Fruit fly (Drosophila melanogaster) whole organism, embryonic: ENCODE data around the gene CG8774.

Experiments used
- Antp ChIP-seq: fragments of 200-800 bp; sonication (Bioruptor generic); optimal IDR thresholded peaks from 3 replicates; lab custom pipeline; 2016; ENCODE audit warnings: missing biosample characterization, missing genetic modification characterization
- Awh ChIP-seq: fragments of 200-800 bp; sonication (Bioruptor generic); IDR thresholded peaks from 2 replicates; pipeline ENCODE4, ENCODE4 v1.3.6; 2022; ENCODE audit warnings: missing biosample characterization, missing genetic modification characterization
- CG12155 ChIP-seq: fragments of 200-800 bp; sonication (Bioruptor generic); optimal IDR thresholded peaks from 3 replicates; lab custom pipeline; 2016; ENCODE audit warnings: missing biosample characterization, missing genetic modification characterization
- CG12942 ChIP-seq: fragments of 200-800 bp; sonication (Bioruptor generic); optimal IDR thresholded peaks from 3 replicates; lab custom pipeline; 2016; ENCODE audit warnings: missing biosample characterization, missing genetic modification characterization
- CG13123 ChIP-seq: fragments of 200-800 bp; sonication (Bioruptor generic); optimal IDR thresholded peaks from 2 replicates; lab custom pipeline; 2016; ENCODE audit warnings: missing biosample characterization, missing genetic modification characterization
- CG16863 ChIP-seq: fragments of 200-800 bp; sonication (Bioruptor generic); optimal IDR thresholded peaks from 3 replicates; lab custom pipeline; 2016; ENCODE audit warnings: missing biosample characterization, missing genetic modification characterization
- CG1832 ChIP-seq: fragments of 200-800 bp; sonication (Bioruptor generic); optimal IDR thresholded peaks from 2 replicates; lab custom pipeline; 2017; ENCODE audit warnings: missing biosample characterization, mild to moderate bottlenecking, missing genetic modification characterization, inconsistent platforms
- CG2875 ChIP-seq: fragments of 200-800 bp; sonication (Bioruptor generic); optimal IDR thresholded peaks from 2 replicates; lab custom pipeline; 2017; ENCODE audit warnings: missing biosample characterization, mild to moderate bottlenecking, missing genetic modification characterization, missing genetic modification reagents
- CG31224 ChIP-seq: fragments of 200-800 bp; sonication (Bioruptor generic); IDR thresholded peaks from 2 replicates; pipeline ENCODE4 v1.3.6; 2022; ENCODE audit warnings: missing biosample characterization, missing genetic modification characterization
- CG32532 ChIP-seq: fragments of 200-800 bp; sonication (Bioruptor generic); IDR thresholded peaks from 2 replicates; pipeline ENCODE4 v1.3.6; 2022; ENCODE audit warnings: missing biosample characterization, missing genetic modification characterization
- CG33213 ChIP-seq: fragments of 200-800 bp; sonication (Bioruptor generic); optimal IDR thresholded peaks from 3 replicates; lab custom pipeline; 2016; ENCODE audit warnings: missing biosample characterization, missing genetic modification characterization
- CG3407 ChIP-seq: fragments of 200-800 bp; sonication (Bioruptor generic); optimal IDR thresholded peaks from 2 replicates; lab custom pipeline; 2018; ENCODE audit warnings: missing biosample characterization, mild to moderate bottlenecking, missing genetic modification characterization
- CG4404 ChIP-seq: fragments of 200-800 bp; sonication (Bioruptor generic); IDR thresholded peaks from 2 replicates; pipeline ENCODE4 v1.3.6; 2022; ENCODE audit warnings: missing biosample characterization, missing genetic modification characterization
- CG8478 ChIP-seq: fragments of >200 bp; optimal IDR thresholded peaks from 2 replicates; lab custom pipeline; 2018
- CG8924 ChIP-seq: fragments of 200-800 bp; optimal IDR thresholded peaks from 3 replicates; lab custom pipeline; 2019; ENCODE audit warnings: missing biosample characterization, mild to moderate bottlenecking, missing genetic modification characterization, moderate library complexity
- CG9817 ChIP-seq: fragments of 200-800 bp; sonication (Bioruptor generic); optimal IDR thresholded peaks from 2 replicates; lab custom pipeline; 2018; ENCODE audit warnings: missing biosample characterization, mild to moderate bottlenecking, missing genetic modification characterization, moderate library complexity
- Dref ChIP-seq: fragments of 200-800 bp; sonication (Bioruptor generic); IDR thresholded peaks from 2 replicates; pipeline ENCODE4 v1.3.6; 2022; ENCODE audit warnings: missing biosample characterization, missing genetic modification characterization
- E2f2 ChIP-seq: fragments of 200-800 bp; sonication (Bioruptor generic); IDR thresholded peaks from 2 replicates; pipeline ENCODE4 v1.3.6; 2022; ENCODE audit warnings: missing biosample characterization, missing genetic modification characterization
- HmgD ChIP-seq: fragments of 200-800 bp; sonication (Bioruptor generic); optimal IDR thresholded peaks from 3 replicates; lab custom pipeline; 2016; ENCODE audit warnings: missing biosample characterization, missing genetic modification characterization
- Hr51 ChIP-seq, 2 experiments: fragments of 200-800 bp; sonication (Bioruptor generic); optimal IDR thresholded peaks; 2 replicates in 1 of 2; 3 replicates in 1 of 2; lab custom pipeline; 2016 to 2018; ENCODE audit warnings: missing biosample characterization in 2 of 2, missing genetic modification characterization in 2 of 2, mild to moderate bottlenecking in 1 of 2, moderate library complexity in 1 of 2
- Kr ChIP-seq: fragments of 200-800 bp; sonication (Bioruptor generic); optimal IDR thresholded peaks from 2 replicates; lab custom pipeline; 2017; ENCODE audit warnings: missing biosample characterization, mild to moderate bottlenecking, missing genetic modification characterization
- MBD-R2 ChIP-seq: fragments of 200-800 bp; sonication (Bioruptor generic); IDR thresholded peaks from 2 replicates; pipeline ENCODE4 v1.3.6; 2022; ENCODE audit warnings: missing biosample characterization, missing genetic modification characterization
- MTF-1 ChIP-seq: fragments of 200-800 bp; sonication (Bioruptor generic); optimal IDR thresholded peaks from 2 replicates; lab custom pipeline; 2018; ENCODE audit warnings: missing biosample characterization, mild to moderate bottlenecking, missing genetic modification characterization, borderline replicate concordance
- Ptx1 ChIP-seq: fragments of 200-800 bp; sonication (Bioruptor generic); IDR thresholded peaks from 2 replicates; pipeline ENCODE4 v1.3.6; 2022; ENCODE audit warnings: missing biosample characterization, missing genetic modification characterization
- Sox102F ChIP-seq: fragments of 200-800 bp; sonication (Bioruptor generic); optimal IDR thresholded peaks from 2 replicates; lab custom pipeline; 2018; ENCODE audit warnings: missing biosample characterization, mild to moderate bottlenecking, missing genetic modification characterization, moderate library complexity
- Stat92E ChIP-seq, 3 experiments: fragments of >200 bp in 2 of 3; fragments of 200-800 bp in 1 of 3; sonication (Bioruptor generic) in 1 of 3; optimal IDR thresholded peaks; 2 replicates each; lab custom pipeline; 2017 to 2019; ENCODE audit warnings: missing biosample characterization in 3 of 3, missing genetic modification characterization in 3 of 3, mild to moderate bottlenecking in 1 of 3, moderate library complexity in 1 of 3
- cad ChIP-seq: fragments of >200 bp; optimal IDR thresholded peaks from 2 replicates; lab custom pipeline; 2017; ENCODE audit warnings: missing biosample characterization, missing genetic modification characterization
- da ChIP-seq: fragments of 200-800 bp; sonication (Bioruptor generic); optimal IDR thresholded peaks from 2 replicates; lab custom pipeline; 2016; ENCODE audit warnings: missing biosample characterization, missing genetic modification characterization
- dmrt99B ChIP-seq: fragments of 200-800 bp; sonication (Bioruptor generic); optimal IDR thresholded peaks from 2 replicates; lab custom pipeline; 2018; ENCODE audit warnings: missing biosample characterization, mild to moderate bottlenecking, missing genetic modification characterization, moderate library complexity
- fd64A ChIP-seq: fragments of 200-800 bp; sonication (Bioruptor generic); optimal IDR thresholded peaks from 3 replicates; lab custom pipeline; 2018; ENCODE audit warnings: missing biosample characterization, mild to moderate bottlenecking, missing genetic modification characterization
- ftz-f1 ChIP-seq: fragments of 200-800 bp; sonication (Bioruptor generic); optimal IDR thresholded peaks from 2 replicates; lab custom pipeline; 2016; ENCODE audit warnings: missing biosample characterization, missing genetic modification characterization
- gcm2 ChIP-seq: fragments of 200-800 bp; sonication (Bioruptor generic); optimal IDR thresholded peaks from 2 replicates; lab custom pipeline; 2016; ENCODE audit warnings: missing biosample characterization, missing genetic modification characterization
- h ChIP-seq: fragments of >200 bp; optimal IDR thresholded peaks from 2 replicates; lab custom pipeline; 2017
- hbn ChIP-seq: fragments of 200-800 bp; sonication (Bioruptor generic); IDR thresholded peaks from 2 replicates; pipeline ENCODE4 v1.3.6; 2022; ENCODE audit warnings: missing biosample characterization, missing genetic modification characterization; ENCODE audit not compliant: partially characterized antibody
- ind ChIP-seq: fragments of 200-800 bp; sonication (Bioruptor generic); optimal IDR thresholded peaks from 3 replicates; lab custom pipeline; 2016; ENCODE audit warnings: missing biosample characterization, missing genetic modification characterization
- insv ChIP-seq, 2 experiments: fragments of 200-800 bp; sonication (Bioruptor generic); optimal IDR thresholded peaks; 3 replicates each; lab custom pipeline; 2016 to 2018; ENCODE audit warnings: missing biosample characterization in 2 of 2, missing genetic modification characterization in 2 of 2
- jumu ChIP-seq: fragments of 200-800 bp; sonication (Bioruptor generic); optimal IDR thresholded peaks from 3 replicates; lab custom pipeline; 2016; ENCODE audit warnings: missing biosample characterization, missing genetic modification characterization
- kah ChIP-seq: fragments of 200-800 bp; sonication (Bioruptor generic); optimal IDR thresholded peaks from 2 replicates; lab custom pipeline; 2018; ENCODE audit warnings: missing biosample characterization, mild to moderate bottlenecking, missing genetic modification characterization
- mld ChIP-seq: fragments of 200-800 bp; sonication (Bioruptor generic); IDR thresholded peaks from 3 replicates; pipeline ENCODE4 v1.3.6; 2022; ENCODE audit warnings: missing biosample characterization, missing genetic modification characterization; ENCODE audit not compliant: partially characterized antibody
- pho ChIP-seq: fragments of 200-800 bp; sonication (Bioruptor generic); optimal IDR thresholded peaks from 2 replicates; lab custom pipeline; 2016; ENCODE audit warnings: missing biosample characterization, missing genetic modification characterization
- phol ChIP-seq: fragments of 200-800 bp; sonication (Bioruptor generic); optimal IDR thresholded peaks from 3 replicates; lab custom pipeline; 2018; ENCODE audit warnings: missing biosample characterization, mild to moderate bottlenecking, missing genetic modification characterization, moderate library complexity
- pum ChIP-seq: fragments of 200-800 bp; sonication (Bioruptor generic); optimal IDR thresholded peaks from 2 replicates; lab custom pipeline; 2016; ENCODE audit warnings: missing biosample characterization, missing genetic modification characterization
- row ChIP-seq: fragments of 200-800 bp; sonication (Bioruptor generic); IDR thresholded peaks from 3 replicates; pipeline ENCODE4 v1.3.6; 2022; ENCODE audit warnings: missing biosample characterization, missing genetic modification characterization
- toy ChIP-seq: fragments of 200-800 bp; sonication (Bioruptor generic); IDR thresholded peaks from 2 replicates; pipeline ENCODE4 v1.3.6; 2022; ENCODE audit warnings: missing biosample characterization, missing genetic modification characterization
- ttk ChIP-seq: fragments of 200-800 bp; sonication (Bioruptor generic); IDR thresholded peaks from 2 replicates; pipeline ENCODE4 v2.1.2; 2022; ENCODE audit warnings: missing biosample characterization, missing genetic modification characterization
- tup ChIP-seq: fragments of 200-800 bp; sonication (Bioruptor generic); optimal IDR thresholded peaks from 2 replicates; lab custom pipeline; 2016; ENCODE audit warnings: missing biosample characterization, mild to moderate bottlenecking, missing genetic modification characterization, moderate library complexity
- unc-4 ChIP-seq: fragments of 200-800 bp; sonication (Bioruptor generic); IDR thresholded peaks from 2 replicates; pipeline ENCODE4 v1.3.6; 2022; ENCODE audit warnings: missing biosample characterization, missing genetic modification characterization; ENCODE audit not compliant: partially characterized antibody
- unpg ChIP-seq: fragments of 200-800 bp; sonication (Bioruptor generic); optimal IDR thresholded peaks from 3 replicates; lab custom pipeline; 2018; ENCODE audit warnings: missing biosample characterization, mild to moderate bottlenecking, missing genetic modification characterization, moderate library complexity
- vfl ChIP-seq: fragments of 200-800 bp; sonication (Bioruptor generic); optimal IDR thresholded peaks from 2 replicates; lab custom pipeline; 2016; ENCODE audit warnings: missing biosample characterization, missing genetic modification characterization
- vnd ChIP-seq: fragments of 200-800 bp; sonication (Bioruptor generic); IDR thresholded peaks from 3 replicates; pipeline ENCODE4 v1.3.6; 2022; ENCODE audit warnings: missing biosample characterization, missing genetic modification characterization; ENCODE audit not compliant: partially characterized antibody
- wek ChIP-seq: fragments of 200-800 bp; sonication (Bioruptor generic); optimal IDR thresholded peaks from 3 replicates; lab custom pipeline; 2018; ENCODE audit warnings: missing biosample characterization, mild to moderate bottlenecking, missing genetic modification characterization, moderate library complexity

CG8774 gene

dm6 chr3R:13264061-13264661, 34.4 kb upstream of the CG8774 start, which contains the start of gene Ravus (continued):
- TF ChIP-seq CG16863 (GFP tag; lab: Kevin White, UChicago) (no peak), CG3407 (GFP tag; lab: Kevin White, UChicago) (no peak), CG8924 (peak; percentile 64), MBD-R2 (peak; percentile 60; the same call in 1 of the 2 replicates), jumu (GFP tag; lab: Kevin White, UChicago) (peak; percentile 35), mld (GFP tag; lab: Robert Waterston, UW) (no peak), CG8478 (lab: Kevin White, UChicago) (no peak), CG33213 (GFP tag; lab: Kevin White, UChicago) (peak; percentile 47), wek (GFP tag; lab: Kevin White, UChicago) (no peak), CG13123 (GFP tag; lab: Kevin White, UChicago) (no peak), ind (GFP tag; lab: Kevin White, UChicago) (peak; percentile 64), CG2875 (GFP tag; lab: Kevin White, UChicago) (no peak), da (GFP tag; lab: Kevin White, UChicago) (no peak), dmrt99B (tag; lab: Kevin White, UChicago) (no peak), Sox102F (GFP tag; lab: Kevin White, UChicago) (no peak), pho (peak; percentile 56), Dref (GFP tag; lab: Robert Waterston, UW) (no peak), phol (peak; percentile 90), tup (no peak), Antp (GFP tag; lab: Kevin White, UChicago) (peak; percentile 8), CG12155 (GFP tag; lab: Kevin White, UChicago) (peak; percentile 14), insv (GFP tag; optimal IDR thresholded peaks at IDR 0.05; lab: Kevin White, UChicago) (peak in 1 of 2 experiments; percentile 26), pum (GFP tag; lab: Kevin White, UChicago) (peak; percentile 33), CG12942 (GFP tag; lab: Kevin White, UChicago) (peak; percentile 8), Ptx1 (GFP tag; lab: Robert Waterston, UW) (peak; percentile 40; the same call in 1 of the 2 replicates), Kr (no peak), unc-4 (GFP tag; lab: Robert Waterston, UW) (no peak), CG1832 (no peak), MTF-1 (GFP tag; lab: Kevin White, UChicago) (no peak), CG9817 (tag; lab: Kevin White, UChicago) (peak; percentile 64), CG4404 (peak; percentile 52), cad (no peak), fd64A (GFP tag; lab: Kevin White, UChicago) (no peak), CG32532 (GFP tag; lab: Robert Waterston, UW) (peak; percentile 53), gcm2 (GFP tag; lab: Kevin White, UChicago) (no peak), CG31224 (GFP tag; lab: Robert Waterston, UW) (no peak), unpg (GFP tag; lab: Kevin White, UChicago) (peak; percentile 52), hbn (GFP tag; lab: Robert Waterston, UW) (no peak), row (GFP tag; lab: Robert Waterston, UW) (peak; percentile 89), Awh (GFP tag; lab: Robert Waterston, UW) (no peak), ftz-f1 (GFP tag; lab: Kevin White, UChicago) (peak; percentile 26), E2f2 (GFP tag; lab: Robert Waterston, UW) (peak; percentile 73), toy (GFP tag; lab: Robert Waterston, UW) (no peak), Hr51 (GFP tag; optimal IDR thresholded peaks at IDR 0.05; lab: Kevin White, UChicago) (peak in 1 of 2 experiments; percentile 19), HmgD (peak; percentile 52), Stat92E (GFP tag; optimal IDR thresholded peaks at IDR 0.05; lab: Kevin White, UChicago) (peak in 1 of 3 experiments; percentile 26), vfl (GFP tag; lab: Kevin White, UChicago) (no peak), vnd (no peak), kah (GFP tag; lab: Kevin White, UChicago) (no peak), h (lab: Kevin White, UChicago) (no peak), ttk (GFP tag; lab: Robert Waterston, UW) (no peak)
